Worm (Caenorhabditis elegans) whole organism, L4 larva: ENCODE measurements around the gene alx-1.

ENCODE experiments used
- fkh-10 ChIP-seq: fragments of 150-350 bp; optimal IDR thresholded peaks from 2 replicates; lab custom pipeline; 2014; ENCODE audit warnings: missing biosample characterization, missing genetic modification reagents, missing genetic modification characterization
- lin-13 ChIP-seq: fragments of 150-350 bp; optimal IDR thresholded peaks from 2 replicates; lab custom pipeline; 2014; ENCODE audit warnings: missing biosample characterization, missing genetic modification reagents, missing genetic modification characterization
- mep-1 ChIP-seq: fragments of 150-350 bp; sonication (generic microtip); optimal IDR thresholded peaks from 3 replicates; lab custom pipeline; 2014; ENCODE audit warnings: missing biosample characterization, missing genetic modification characterization
- pqm-1 ChIP-seq: sonication (generic microtip); optimal IDR thresholded peaks from 2 replicates; lab custom pipeline; 2017; ENCODE audit warnings: missing biosample characterization, missing genetic modification characterization
- unc-130 ChIP-seq: sonication (generic microtip); optimal IDR thresholded peaks from 2 replicates; lab custom pipeline; 2016; ENCODE audit warnings: missing genetic modification reagents, missing genetic modification characterization, missing compliant biosample characterization
- zag-1 ChIP-seq: fragments of 150-350 bp; optimal IDR thresholded peaks from 2 replicates; lab custom pipeline; 2014; ENCODE audit warnings: missing biosample characterization, missing genetic modification characterization
- zip-11 ChIP-seq: fragments of 200-800 bp; sonication (Bioruptor generic); IDR thresholded peaks from 2 replicates; pipeline ENCODE4 v1.3.6; 2022; ENCODE audit warnings: missing genetic modification characterization, missing compliant biosample characterization

ce11 chrIII:9984604-9985003, 27.5 kb downstream of the alx-1 start:
- no peak for TF ChIP-seq lin-13 (GFP tag; lab: Kevin White, UChicago)
- no peak for TF ChIP-seq pqm-1 (tag; lab: Kevin White, UChicago)
- TF ChIP-seq mep-1: no peak
- no peak for TF ChIP-seq unc-130 (GFP tag; lab: Kevin White, UChicago)
- no peak for TF ChIP-seq zip-11
- TF ChIP-seq fkh-10: no peak
- TF ChIP-seq zag-1 (tag; lab: Kevin White, UChicago): no peak
